Worm (Caenorhabditis elegans) whole organism, L2 larva: ENCODE results near the gene R04D3.3.

ENCODE experiments used
- ceh-82 ChIP-seq: fragments of 150-350 bp; optimal IDR thresholded peaks from 2 replicates; lab custom pipeline; 2014; ENCODE audit warnings: missing biosample characterization, missing genetic modification characterization
- lin-11 ChIP-seq: fragments of 150-350 bp; sonication (generic microtip); optimal IDR thresholded peaks from 2 replicates; lab custom pipeline; 2014; ENCODE audit warnings: missing biosample characterization, missing genetic modification characterization, inconsistent platforms, mixed read lengths
- lin-13 ChIP-seq: fragments of 150-350 bp; optimal IDR thresholded peaks from 2 replicates; lab custom pipeline; 2014; ENCODE audit warnings: missing biosample characterization, missing genetic modification reagents, missing genetic modification characterization
- mab-5 ChIP-seq: fragments of 150-350 bp; optimal IDR thresholded peaks from 2 replicates; lab custom pipeline; 2014; ENCODE audit warnings: missing biosample characterization, missing genetic modification characterization
- nhr-12 ChIP-seq: fragments of 150-350 bp; optimal IDR thresholded peaks from 2 replicates; lab custom pipeline; 2014; ENCODE audit warnings: missing biosample characterization, missing genetic modification characterization
- zag-1 ChIP-seq: fragments of 150-350 bp; optimal IDR thresholded peaks from 2 replicates; lab custom pipeline; 2014; ENCODE audit warnings: missing biosample characterization, missing genetic modification characterization

DNA sequence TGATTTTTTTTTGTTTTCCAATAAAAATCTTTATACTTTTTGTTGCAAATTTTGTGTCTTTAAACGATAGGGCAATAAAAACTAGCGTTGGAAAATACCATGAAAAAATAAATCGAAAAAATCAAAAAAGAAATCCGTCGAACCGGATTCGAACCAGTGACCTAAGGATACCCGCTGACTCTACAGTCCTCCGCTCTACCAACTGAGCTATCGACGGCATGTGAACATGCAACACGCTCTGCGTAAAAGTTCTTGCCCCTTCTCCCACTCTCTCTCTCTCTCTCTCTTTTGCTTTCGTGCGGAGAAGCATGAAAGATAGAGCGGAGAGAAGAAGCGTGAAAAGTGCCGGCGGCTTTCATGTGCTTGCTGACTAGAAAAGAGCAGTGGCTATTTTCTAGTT is 25.9 kb downstream of the R04D3.3 start:
- no peak for TF ChIP-seq nhr-12 (tag; lab: Kevin White, UChicago)
- no peak for TF ChIP-seq mab-5 (tag; lab: Kevin White, UChicago)
- TF ChIP-seq lin-13 (GFP tag; lab: Kevin White, UChicago) = no peak
- TF ChIP-seq lin-11 (tag; lab: Kevin White, UChicago) = peak; percentile 28
- no peak for TF ChIP-seq ceh-82 (tag; lab: Kevin White, UChicago)
- peak; percentile 45 for TF ChIP-seq zag-1 (tag; lab: Kevin White, UChicago)
